Worm (Caenorhabditis elegans) whole organism, young adult: Measurements from ENCODE around the gene mrpl-48.

ENCODE experiments used
- F23B12.7 ChIP-seq: sonication (generic microtip); optimal IDR thresholded peaks from 2 replicates; lab custom pipeline; 2017; ENCODE audit warnings: missing genetic modification characterization, mild to moderate bottlenecking, missing compliant biosample characterization, antibody characterized with exemption, moderate library complexity; ENCODE audit not compliant: insufficient read depth
- F33H1.4 ChIP-seq: fragments of 200-800 bp; sonication (Bioruptor generic); IDR thresholded peaks from 2 replicates; pipeline ENCODE4 v1.3.6; 2022; ENCODE audit warnings: missing genetic modification reagents, missing genetic modification characterization, missing compliant biosample characterization
- Y53F4B.3 ChIP-seq: fragments of 200-800 bp; sonication (Bioruptor generic); IDR thresholded peaks from 2 replicates; pipeline ENCODE4 v1.3.6; 2022; ENCODE audit warnings: missing genetic modification reagents, missing genetic modification characterization, missing compliant biosample characterization
- ZK185.1 ChIP-seq: sonication (generic microtip); optimal IDR thresholded peaks from 2 replicates; lab custom pipeline; 2016; ENCODE audit warnings: mild to moderate bottlenecking, missing genetic modification characterization, missing compliant biosample characterization; ENCODE audit not compliant: poor library complexity, severe bottlenecking
- hsf-1 ChIP-seq: fragments of 200-800 bp; sonication (Bioruptor generic); IDR thresholded peaks from 2 replicates; pipeline ENCODE4 v1.3.6; 2022; ENCODE audit warnings: missing genetic modification reagents, missing genetic modification characterization, missing compliant biosample characterization
- lin-35 ChIP-seq, 3 experiments: fragments of 150-350 bp in 2 of 3; sonication (generic microtip) in 1 of 3; optimal IDR thresholded peaks; 2 replicates each; lab custom pipeline; 2014 to 2018; ENCODE audit warnings: missing biosample characterization in 3 of 3, missing genetic modification characterization in 3 of 3, missing genetic modification reagents in 3 of 3
- rcor-1 ChIP-seq: fragments of 200-800 bp; sonication (Bioruptor generic); IDR thresholded peaks from 2 replicates; pipeline ENCODE4 v1.3.6; 2022; ENCODE audit warnings: missing genetic modification reagents, missing genetic modification characterization, missing compliant biosample characterization
- rpc-1 ChIP-seq, 2 experiments: fragments of 150-350 bp in 1 of 2; sonication (generic microtip) in 1 of 2; optimal IDR thresholded peaks; 2 replicates each; lab custom pipeline; 2014 to 2018; ENCODE audit warnings: missing biosample characterization in 1 of 2, missing genetic modification characterization in 1 of 2, missing genetic modification reagents in 1 of 2, missing genotype in 1 of 2
- snpc-1.3 ChIP-seq: sonication (generic microtip); optimal IDR thresholded peaks from 2 replicates; lab custom pipeline; 2017; ENCODE audit warnings: missing genetic modification characterization, mild to moderate bottlenecking, missing compliant biosample characterization, antibody characterized with exemption, moderate library complexity, missing genotype, missing genetic modification reagents; ENCODE audit not compliant: insufficient read depth
- snpc-4 ChIP-seq, 5 experiments: fragments of 150-350 bp in 1 of 5; sonication (generic microtip) in 4 of 5; optimal IDR thresholded peaks; 2 replicates each; lab custom pipeline; 2014 to 2018; ENCODE audit warnings: missing genetic modification characterization in 5 of 5, missing biosample characterization in 3 of 5, antibody characterized with exemption in 2 of 5, mild to moderate bottlenecking in 2 of 5, missing compliant biosample characterization in 2 of 5, missing genotype in 2 of 5, moderate library complexity in 2 of 5, missing genetic modification reagents in 1 of 5
- tbx-9 ChIP-seq: sonication (generic microtip); optimal IDR thresholded peaks from 2 replicates; lab custom pipeline; 2016; ENCODE audit warnings: borderline replicate concordance, missing genetic modification characterization, inconsistent platforms, missing compliant biosample characterization
- zim-3 ChIP-seq: sonication (generic microtip); optimal IDR thresholded peaks from 2 replicates; lab custom pipeline; 2017; ENCODE audit warnings: mild to moderate bottlenecking, missing genetic modification characterization, moderate library complexity, missing compliant biosample characterization
- ztf-3 ChIP-seq: fragments of 200-800 bp; sonication (Bioruptor generic); optimal IDR thresholded peaks from 2 replicates; lab custom pipeline; 2018; ENCODE audit warnings: mild to moderate bottlenecking, missing genetic modification characterization, missing compliant biosample characterization

ce11 chrV:5570433-5570832 is 23.1 kb upstream of the mrpl-48 start, which contains the start of gene glb-6:
- TF ChIP-seq rcor-1 (GFP tag; lab: Robert Waterston, UW) (no peak), Y53F4B.3 (no peak), F23B12.7 (tag; lab: Kevin White, UChicago) (no peak), tbx-9 (tag; lab: Kevin White, UChicago) (no peak), snpc-1.3 (tag; lab: Kevin White, UChicago) (no peak), lin-35 (GFP tag; optimal IDR thresholded peaks at IDR 0.05; lab: Kevin White, UChicago) (no peak), snpc-4 (GFP tag; optimal IDR thresholded peaks at IDR 0.05; lab: Kevin White, UChicago) (no peak), snpc-4 (tag; optimal IDR thresholded peaks at IDR 0.05; lab: Kevin White, UChicago) (no peak), hsf-1 (GFP tag; lab: Robert Waterston, UW) (no peak), rpc-1 (optimal IDR thresholded peaks at IDR 0.05; lab: Kevin White, UChicago) (no peak), rpc-1 (tag; optimal IDR thresholded peaks at IDR 0.05; lab: Kevin White, UChicago) (no peak), zim-3 (tag; lab: Kevin White, UChicago) (no peak), ZK185.1 (tag; lab: Kevin White, UChicago) (no peak), F33H1.4 (no peak), ztf-3 (GFP tag; lab: Kevin White, UChicago) (no peak)
